Fruit fly (Drosophila melanogaster) whole organism, larva: ENCODE results near the gene CG13795.
"Not testable (repeated sequence)": the region's sequence is repeated elsewhere in the genome, so short reads cannot be mapped to it uniquely, and the experiment has no call there.

ENCODE experiments used
- noc ChIP-seq: fragments of 200-800 bp; sonication (Bioruptor generic); optimal IDR thresholded peaks from 3 replicates; lab custom pipeline; 2019; ENCODE audit warnings: missing biosample characterization, mild to moderate bottlenecking, missing genetic modification characterization, moderate library complexity

Gene CG13795

DNA sequence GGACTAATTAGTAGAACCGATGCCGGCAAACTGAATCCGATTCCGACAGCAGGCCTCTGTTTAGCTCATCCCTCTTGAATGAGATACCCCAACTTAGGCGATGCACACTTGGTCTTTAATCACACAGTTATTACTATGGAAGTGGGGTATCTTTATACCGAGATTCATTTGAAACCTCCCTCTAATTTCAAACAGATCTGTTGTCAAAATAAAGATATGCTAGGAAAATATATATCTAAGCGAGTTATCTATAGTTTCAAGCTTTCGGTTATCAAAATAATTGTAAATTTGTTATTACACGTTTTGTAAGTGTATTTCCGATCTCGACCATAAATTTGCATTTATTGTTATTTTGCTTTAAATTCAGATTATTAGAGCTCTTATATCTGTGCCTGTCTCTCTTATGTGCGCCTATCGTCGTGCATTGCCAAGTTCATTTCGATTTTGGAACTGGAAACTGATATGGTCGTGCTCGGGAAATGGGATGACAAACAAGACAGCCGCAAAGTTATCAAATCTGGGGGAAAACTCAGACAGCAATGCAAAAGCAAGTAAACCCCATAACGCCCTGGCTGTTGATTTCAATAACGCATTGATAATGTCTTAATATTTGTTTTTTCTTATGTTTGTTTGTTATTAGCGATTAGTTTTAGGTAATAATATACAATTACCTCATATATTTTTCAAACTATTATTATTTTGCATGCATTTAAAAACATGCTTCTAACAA lies at the start of gene CG13795:
TSS of gene CG13795 (minus strand) at position 31 of the 730 bp plus-strand sequence.
- TF ChIP-seq noc (tag; lab: Kevin White, UChicago), result peak; percentile 55

DNA sequence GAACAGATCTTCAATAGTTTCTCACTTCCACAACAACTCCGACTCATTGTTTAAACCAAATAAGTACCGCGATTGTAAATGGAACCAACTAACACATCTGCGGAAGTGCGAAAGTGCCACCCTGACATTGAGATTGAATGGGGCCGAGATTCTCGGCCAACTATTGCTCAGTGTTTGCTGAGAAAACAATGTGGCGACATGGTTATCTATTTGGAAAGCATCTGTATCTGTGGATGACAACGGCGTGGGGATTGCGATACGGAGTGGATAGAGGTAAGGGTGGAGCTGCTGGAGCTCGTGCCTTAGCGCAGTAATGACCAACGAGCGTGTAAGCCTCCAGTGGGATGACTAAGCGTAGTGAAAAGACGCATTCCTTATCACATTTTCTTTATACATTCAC lies 49.2 kb upstream of the CG13795 start:
- TF ChIP-seq noc (tag; lab: Kevin White, UChicago), result no peak

dm6 chr2L:7771891-7772290 lies 45.8 kb upstream of the CG13795 start:
- no peak for TF ChIP-seq noc (tag; lab: Kevin White, UChicago)

- TF ChIP-seq noc (tag; lab: Kevin White, UChicago), result no peak
Observed at dm6 chr2L:7767328-7767727, 41.2 kb upstream of the CG13795 start, which contains the start of gene CG7191. CG7191 (plus strand) TSS chr2L:7767628.

dm6 chr2L:7756835-7757234 lies 30.7 kb upstream of the CG13795 start:
- no peak for TF ChIP-seq noc (tag; lab: Kevin White, UChicago)

DNA sequence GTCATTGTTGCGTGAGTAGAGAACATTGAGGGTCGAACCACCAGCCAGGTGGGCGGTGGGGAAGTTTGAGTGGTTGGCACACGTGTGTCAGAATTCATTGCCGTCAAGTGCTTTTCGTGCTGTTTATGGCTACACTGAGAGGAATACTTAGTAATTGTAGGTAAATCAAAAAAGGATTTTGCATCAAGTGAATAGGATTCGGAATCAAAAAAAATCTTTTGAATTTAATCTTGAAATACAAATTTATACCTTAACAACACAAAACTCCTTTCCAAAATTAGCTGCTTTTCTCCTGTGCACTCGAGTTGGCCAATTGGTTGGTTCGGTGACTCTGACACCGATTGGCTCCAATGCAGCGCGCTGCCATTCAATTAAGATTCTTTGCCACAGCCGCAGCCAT lies 28.4 kb upstream of the CG13795 start:
- no peak for TF ChIP-seq noc (tag; lab: Kevin White, UChicago)

dm6 chr2L:7753874-7754273 lies 27.8 kb upstream of the CG13795 start, which contains the start of gene CG46025:
CG46025 (plus strand) TSS chr2L:7754174.
- no peak for TF ChIP-seq noc (tag; lab: Kevin White, UChicago)

- TF ChIP-seq noc (tag; lab: Kevin White, UChicago), result no peak
Observed at dm6 chr2L:7753086-7753485, 27.0 kb upstream of the CG13795 start, which contains the start of gene CG7203. CG7203 (minus strand) TSS chr2L:7753186.

DNA sequence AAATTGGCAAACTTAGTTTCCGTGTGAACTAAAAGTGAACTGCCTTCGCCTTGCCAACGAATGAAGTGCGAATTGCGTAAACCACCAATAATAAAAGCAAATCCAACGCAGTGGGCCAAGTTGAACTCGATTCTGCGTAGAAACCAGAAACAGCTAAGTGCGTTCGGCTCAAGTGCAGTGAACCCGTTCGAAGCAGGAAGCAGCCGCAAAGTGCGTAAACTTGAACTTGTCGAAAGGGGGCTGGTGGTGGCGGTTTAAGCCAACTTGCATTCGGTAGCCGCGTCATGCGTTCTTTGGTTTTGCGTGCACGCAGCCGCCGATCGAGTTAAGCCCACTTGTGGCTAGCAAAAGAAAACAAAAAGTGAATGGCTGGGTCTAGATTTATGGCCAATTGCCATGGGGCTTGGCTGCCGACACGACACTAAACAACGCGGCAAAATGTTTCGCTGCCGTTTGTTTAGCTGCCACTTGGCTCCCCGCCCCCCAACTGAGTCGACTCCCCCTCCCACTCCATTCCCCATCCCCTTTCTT lies 24.6 kb upstream of the CG13795 start:
- no peak for TF ChIP-seq noc (tag; lab: Kevin White, UChicago)

DNA sequence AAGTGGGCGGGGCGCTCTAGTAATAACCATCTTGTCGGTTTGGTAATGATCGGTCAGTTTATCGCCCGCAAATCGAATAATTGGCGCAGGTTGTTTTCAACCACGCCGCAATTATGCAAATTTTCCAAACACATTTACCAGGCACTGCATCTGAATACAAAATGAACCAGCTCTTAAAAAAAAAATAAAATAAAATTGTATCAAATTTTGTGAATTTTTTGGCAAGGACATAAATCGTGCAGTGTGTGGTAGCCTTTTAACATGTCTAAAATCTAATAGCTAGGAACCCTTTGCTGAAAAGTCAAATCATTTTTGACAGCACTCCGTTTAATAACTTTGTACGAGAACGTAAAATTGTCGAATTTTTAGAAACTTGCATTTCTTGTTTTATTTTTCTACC lies 20.9 kb upstream of the CG13795 start, which contains the start of gene ATPsynGL:
TSS of gene ATPsynGL (plus strand) at position 301 of the 400 bp plus-strand sequence.
- TF ChIP-seq noc (tag; lab: Kevin White, UChicago), result no peak

- TF ChIP-seq noc (tag; lab: Kevin White, UChicago), result no peak
Observed at dm6 chr2L:7744739-7745138, 18.6 kb upstream of the CG13795 start, which contains the start of gene CG7214. CG7214 (minus strand) TSS chr2L:7744839.

DNA sequence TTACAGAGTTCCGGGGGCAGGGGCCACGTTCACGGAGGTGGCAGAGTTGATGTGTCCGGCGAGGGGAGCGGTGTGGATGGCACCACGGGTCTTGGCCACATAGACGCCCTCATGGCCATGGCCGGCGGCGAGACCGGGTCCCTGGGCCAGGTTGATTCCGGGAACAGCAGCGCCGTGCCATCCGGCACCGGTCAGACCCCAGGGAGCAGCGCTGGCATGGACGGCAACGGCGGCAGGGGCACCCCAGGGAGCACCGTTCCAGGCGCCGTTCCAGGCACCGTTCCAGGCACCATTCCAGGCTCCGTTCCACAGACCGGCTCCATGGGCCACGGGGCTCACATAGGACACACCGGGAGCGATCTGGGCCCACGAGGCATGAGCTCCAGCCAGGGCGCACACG lies 18.1 kb upstream of the CG13795 start:
- TF ChIP-seq noc (tag; lab: Kevin White, UChicago), result no peak

DNA sequence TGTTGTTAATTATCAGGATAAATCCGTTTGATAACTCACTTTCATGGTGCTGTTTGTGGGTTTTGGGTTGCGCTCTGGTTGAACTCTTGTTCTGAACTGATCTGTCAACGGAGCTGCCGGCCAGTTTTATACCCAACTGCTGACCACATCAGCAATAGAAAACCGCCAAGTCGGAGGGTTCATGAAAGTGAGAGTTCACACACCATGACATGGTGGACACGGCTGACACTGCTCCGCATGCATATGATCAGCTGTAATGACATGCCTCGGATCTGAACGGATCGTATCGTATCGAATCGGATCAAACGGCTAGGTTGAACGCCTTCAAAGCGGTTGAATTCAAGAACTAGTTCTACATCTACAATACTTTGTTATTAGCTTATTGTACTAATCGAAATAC lies 15.3 kb upstream of the CG13795 start, which contains the start of gene Acp1:
TSS of gene Acp1 (minus strand) at position 101 of the 400 bp plus-strand sequence.
- TF ChIP-seq noc (tag; lab: Kevin White, UChicago), result no peak

DNA sequence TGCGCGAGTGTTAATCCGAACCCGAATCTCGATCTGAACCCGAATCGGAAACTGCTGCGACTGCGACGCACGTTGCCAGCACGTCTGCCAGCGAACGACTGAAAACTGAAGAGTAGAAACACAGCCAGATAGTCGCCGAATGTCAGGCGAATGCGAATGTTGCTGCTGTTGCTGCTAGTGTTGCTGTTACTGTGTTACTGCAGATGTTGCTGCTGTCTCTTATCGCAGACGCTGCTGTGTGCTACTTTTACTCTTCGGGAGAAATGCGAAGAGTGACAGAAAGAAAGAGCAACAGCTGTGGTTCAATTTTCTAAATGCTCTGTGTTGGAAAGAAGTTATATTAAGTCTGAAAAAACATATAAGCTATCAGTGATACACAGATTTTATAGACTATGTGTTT lies 12.6 kb upstream of the CG13795 start, which contains the start of gene CG31904:
TSS of gene CG31904 (minus strand) at position 101 of the 400 bp plus-strand sequence.
- not testable (repeated sequence) for TF ChIP-seq noc (tag; lab: Kevin White, UChicago)

DNA sequence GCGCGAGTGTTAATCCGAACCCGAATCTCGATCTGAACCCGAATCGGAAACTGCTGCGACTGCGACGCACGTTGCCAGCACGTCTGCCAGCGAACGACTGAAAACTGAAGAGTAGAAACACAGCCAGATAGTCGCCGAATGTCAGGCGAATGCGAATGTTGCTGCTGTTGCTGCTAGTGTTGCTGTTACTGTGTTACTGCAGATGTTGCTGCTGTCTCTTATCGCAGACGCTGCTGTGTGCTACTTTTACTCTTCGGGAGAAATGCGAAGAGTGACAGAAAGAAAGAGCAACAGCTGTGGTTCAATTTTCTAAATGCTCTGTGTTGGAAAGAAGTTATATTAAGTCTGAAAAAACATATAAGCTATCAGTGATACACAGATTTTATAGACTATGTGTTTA lies 6.5 kb upstream of the CG13795 start, which contains the start of gene CG13796:
TSS of gene CG13796 (minus strand) at position 101 of the 400 bp plus-strand sequence.
- TF ChIP-seq noc (tag; lab: Kevin White, UChicago), result not testable (repeated sequence)

- TF ChIP-seq noc (tag; lab: Kevin White, UChicago), result no peak
Observed at dm6 chr2L:7722723-7723122, 3.4 kb downstream of the CG13795 start, which contains the start of gene CG13794. CG13794 (minus strand) TSS chr2L:7722823.
